Fruit fly (Drosophila melanogaster) S2 (cell line): ENCODE measurements around the gene pall.

ENCODE experiments used
- CG8478 ChIP-seq: fragments of >200 bp; optimal IDR thresholded peaks from 2 replicates; lab custom pipeline; 2018
- CTCF ChIP-seq, 2 experiments: fragments of >200 bp; optimal IDR thresholded peaks; 2 replicates each; lab custom pipeline; 2018

Gene pall

DNA sequence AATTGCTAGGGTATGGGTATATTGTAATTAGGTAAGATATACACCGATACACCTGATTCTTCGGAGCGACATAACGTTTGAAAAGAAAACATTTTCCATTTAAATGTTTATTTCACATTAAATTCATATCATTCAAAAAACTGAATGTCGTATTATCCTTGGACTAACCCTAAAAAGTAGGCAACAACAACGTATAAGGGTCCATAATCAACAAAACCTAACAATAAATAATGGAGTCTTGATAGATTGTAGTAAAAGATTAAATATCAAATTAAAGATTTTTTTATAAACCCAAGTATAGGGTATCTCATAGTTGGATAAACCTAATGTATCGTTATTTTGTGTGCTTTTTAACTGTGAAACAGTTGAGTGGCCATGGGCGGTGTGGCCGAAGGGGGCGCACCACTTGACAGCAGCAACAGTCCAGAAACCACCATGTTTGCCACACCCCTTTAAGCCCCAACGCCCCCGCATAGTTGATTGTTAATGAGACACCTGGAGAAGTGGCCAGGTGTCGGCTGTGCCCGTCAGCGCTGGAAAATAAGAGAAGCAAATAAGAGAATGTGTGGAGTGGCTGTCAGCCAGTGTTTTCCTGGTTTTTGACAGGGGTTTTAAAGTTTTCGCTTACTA lies 19.2 kb downstream of the pall start:
- no peak for TF ChIP-seq CTCF (optimal IDR thresholded peaks at IDR 0.05; lab: Kevin White, UChicago)
- no peak for TF ChIP-seq CG8478 (lab: Kevin White, UChicago)

DNA sequence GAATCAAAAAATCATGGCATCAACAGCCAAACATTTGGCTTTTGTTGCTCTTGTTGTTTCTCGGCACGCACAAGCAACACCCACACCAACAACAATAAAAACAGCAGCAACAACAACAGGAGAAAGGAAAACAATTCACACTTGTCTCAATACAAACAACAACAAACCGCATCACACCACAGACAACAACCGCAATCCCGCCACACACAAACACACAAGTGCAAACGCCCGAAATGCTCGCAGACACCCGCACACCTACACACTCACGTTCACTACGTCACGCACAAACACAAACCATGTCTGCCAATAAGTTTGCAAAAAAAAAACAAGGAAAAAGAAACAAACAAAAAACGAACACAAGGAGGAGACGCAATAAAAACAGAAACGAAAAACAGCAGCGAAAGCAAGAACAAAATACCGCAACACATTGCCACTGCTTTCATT lies 19.8 kb downstream of the pall start:
- TF ChIP-seq CG8478 (lab: Kevin White, UChicago) (no peak), CTCF (optimal IDR thresholded peaks at IDR 0.05; lab: Kevin White, UChicago) (no peak)

DNA sequence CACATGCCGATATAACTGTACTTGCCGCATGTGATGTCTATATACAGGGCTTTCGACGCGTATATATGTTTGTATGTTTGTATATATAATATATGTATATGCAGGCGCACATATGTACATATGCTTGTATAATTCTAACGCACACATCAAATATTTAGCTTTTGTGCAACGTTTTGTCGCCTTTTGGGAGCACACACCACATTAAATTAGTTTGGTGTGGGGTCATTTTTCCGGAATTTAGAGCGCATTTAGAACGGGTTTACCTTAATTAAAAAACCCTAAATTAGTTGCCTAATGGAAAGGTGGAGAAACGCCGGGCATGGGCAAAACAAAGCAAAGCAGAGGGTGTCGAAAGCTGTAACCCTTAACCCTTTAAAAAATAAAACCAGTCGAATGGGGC lies 20.3 kb downstream of the pall start:
- TF ChIP-seq CG8478 (lab: Kevin White, UChicago) (no peak), CTCF (optimal IDR thresholded peaks at IDR 0.05; lab: Kevin White, UChicago) (no peak)

DNA sequence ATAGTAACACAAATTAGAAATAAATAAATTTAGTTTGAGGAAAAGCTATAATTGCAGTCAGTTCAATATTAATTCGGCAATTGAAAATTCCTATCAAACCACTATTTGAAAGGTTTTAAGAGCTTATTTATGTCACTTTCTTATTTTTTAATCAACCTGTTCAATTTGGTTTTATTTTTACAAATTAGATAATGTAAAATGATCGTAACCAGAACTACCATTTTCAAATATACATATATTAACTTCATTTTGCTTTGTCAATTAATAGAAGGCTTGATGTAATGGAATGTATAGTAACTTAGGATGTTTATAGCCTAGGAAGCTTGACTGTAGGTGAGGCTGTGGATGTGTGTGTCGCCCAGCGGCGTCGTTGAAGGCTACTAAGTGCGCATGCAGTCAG lies 21.0 kb downstream of the pall start:
- TF ChIP-seq CG8478 (lab: Kevin White, UChicago), result no peak
- no peak for TF ChIP-seq CTCF (optimal IDR thresholded peaks at IDR 0.05; lab: Kevin White, UChicago)

DNA sequence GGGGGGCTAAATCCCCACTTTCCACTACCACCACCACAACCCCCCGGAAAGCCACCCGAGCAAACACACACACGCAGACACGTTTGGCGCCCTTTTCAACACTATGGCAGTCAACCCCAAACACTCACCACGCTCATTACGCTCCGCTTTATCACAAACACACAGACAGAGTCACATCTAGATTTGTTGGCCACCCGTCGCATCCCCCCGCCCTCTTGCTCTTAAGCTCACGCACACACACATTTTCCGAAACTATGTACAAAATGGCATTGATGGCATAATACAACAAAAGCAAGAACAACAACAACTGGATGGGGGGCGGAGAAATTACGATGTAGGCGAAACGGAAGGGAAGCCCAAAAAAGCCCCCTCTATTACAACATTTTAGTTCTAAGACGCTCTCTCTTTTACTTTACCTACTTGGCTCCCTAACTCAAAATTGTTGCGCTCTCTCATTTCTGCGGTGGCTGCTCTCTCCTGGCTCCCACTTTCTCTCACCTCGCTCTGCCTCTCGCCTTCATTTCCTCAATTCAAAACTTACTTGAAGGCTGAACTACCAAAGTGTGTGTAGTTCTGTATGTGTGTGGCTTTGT lies 21.8 kb downstream of the pall start:
- TF ChIP-seq CG8478 (lab: Kevin White, UChicago) (no peak), CTCF (optimal IDR thresholded peaks at IDR 0.05; lab: Kevin White, UChicago) (no peak)

DNA sequence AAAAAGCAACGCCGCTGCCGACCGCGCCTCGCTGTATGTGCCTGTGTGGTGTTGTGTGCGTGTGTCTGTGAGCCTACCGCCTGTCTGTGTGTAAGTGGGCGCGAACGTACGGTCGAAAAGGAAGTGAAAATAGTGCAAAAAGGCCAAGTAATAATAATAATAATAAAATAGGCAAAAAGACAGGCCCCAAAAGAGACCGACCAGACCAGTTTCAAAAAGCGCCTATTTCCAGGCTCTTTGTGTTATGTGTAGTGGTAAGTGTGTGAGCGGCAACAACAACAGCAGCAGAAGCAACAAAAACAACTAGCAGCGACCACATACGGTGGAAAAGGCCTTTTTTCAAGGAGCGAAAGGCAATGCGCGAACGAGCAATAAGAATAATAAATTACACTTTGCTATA lies 24.8 kb downstream of the pall start:
- TF ChIP-seq CG8478 (lab: Kevin White, UChicago) (no peak), CTCF (optimal IDR thresholded peaks at IDR 0.05; lab: Kevin White, UChicago) (no peak)

DNA sequence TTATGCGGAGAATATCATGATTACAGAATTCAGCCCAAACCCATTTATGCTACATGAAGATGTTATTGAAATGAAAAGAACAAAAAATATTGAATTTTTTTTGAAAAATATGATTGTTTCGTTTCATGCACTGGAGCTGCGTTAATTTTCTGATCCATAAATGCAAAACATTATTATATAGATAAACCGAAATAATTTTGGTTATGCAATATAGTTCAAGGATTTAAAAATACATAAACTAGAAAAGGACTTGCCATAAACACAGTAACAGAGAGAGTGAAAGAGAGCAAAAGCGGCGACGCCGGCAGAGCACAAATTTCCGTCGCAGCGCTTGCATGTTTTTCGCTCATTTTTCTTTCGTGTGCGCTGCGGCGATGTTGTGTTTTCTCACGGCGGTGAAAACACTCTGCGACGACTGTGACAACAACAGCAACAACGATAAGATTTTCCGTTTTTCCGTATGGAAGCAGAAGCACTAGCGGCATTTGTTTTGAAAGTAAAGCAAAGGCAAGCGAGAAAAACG lies 25.3 kb downstream of the pall start:
- TF ChIP-seq CTCF (optimal IDR thresholded peaks at IDR 0.05; lab: Kevin White, UChicago), result no peak
- TF ChIP-seq CG8478 (lab: Kevin White, UChicago), result no peak

DNA sequence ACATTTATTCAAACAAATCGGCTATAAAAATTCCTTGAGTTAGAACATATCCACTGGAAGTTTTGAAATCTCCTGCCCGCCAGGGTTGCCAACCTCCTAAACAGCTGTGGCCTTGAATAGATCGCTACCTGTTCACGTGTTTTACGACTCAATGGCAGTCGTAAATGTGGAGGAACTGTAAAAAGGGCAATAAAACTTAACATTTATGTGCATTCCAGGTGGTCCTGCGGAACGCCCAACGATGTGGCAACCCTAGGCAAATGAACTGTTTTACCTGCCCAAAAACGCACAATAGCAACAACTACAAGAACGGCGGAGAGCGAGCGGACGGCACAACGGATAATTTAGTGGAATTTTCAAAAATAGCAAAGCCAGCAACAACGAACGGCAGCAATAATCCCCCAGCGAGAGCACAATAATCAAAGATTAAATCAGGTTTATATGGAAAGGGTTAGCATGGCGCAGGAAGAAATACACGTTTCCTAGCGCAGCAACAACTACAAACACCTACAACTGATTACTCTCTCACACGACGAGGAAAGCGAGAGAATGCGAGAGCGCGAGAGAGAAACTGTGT lies 25.8 kb downstream of the pall start:
- TF ChIP-seq CTCF (optimal IDR thresholded peaks at IDR 0.05; lab: Kevin White, UChicago) (no peak), CG8478 (lab: Kevin White, UChicago) (no peak)

DNA sequence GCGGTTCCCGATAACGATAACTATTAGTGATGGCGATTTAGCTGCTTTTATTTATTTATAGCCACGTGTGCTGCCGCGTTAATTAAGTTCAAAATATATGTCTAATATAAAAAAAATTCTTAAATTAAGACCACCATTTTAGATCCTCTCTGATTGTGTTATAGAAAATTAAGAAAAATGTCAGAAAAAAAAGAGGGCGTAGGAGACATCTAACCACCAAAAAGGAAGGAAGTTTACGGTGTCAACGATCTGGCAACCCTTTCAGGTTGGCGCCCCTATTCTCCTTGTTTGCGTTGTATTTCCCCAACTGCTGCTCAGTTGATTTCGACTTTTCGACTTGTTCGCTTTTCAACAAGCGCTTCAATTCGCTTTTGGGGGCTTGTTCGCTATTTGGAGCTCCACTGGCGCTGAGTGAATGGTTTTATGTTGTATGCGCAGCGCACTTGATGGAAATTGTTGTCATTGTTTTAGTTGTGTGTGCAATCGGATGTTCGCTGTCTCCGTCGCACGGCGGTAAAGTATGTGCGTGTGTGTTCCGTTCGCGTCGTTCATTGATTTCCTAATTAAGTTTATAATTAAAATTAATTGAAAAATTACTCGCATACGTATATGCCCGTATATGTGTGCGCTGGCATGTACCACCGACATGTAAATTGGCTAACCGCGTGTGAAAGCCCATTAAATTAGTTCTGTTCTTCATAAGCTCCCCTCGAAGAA lies 26.7 kb downstream of the pall start, which contains the start of the genes CG3434 and CG44838:
Gene CG3434, minus strand, starts transcription at position 25 of the 717 bp plus-strand sequence.
Gene CG44838, plus strand, starts transcription at position 276 of the 717 bp plus-strand sequence.
- TF ChIP-seq CG8478 (lab: Kevin White, UChicago), result no peak
- peak in 1 of 2 experiments; percentile 20 for TF ChIP-seq CTCF (optimal IDR thresholded peaks at IDR 0.05; lab: Kevin White, UChicago)

DNA sequence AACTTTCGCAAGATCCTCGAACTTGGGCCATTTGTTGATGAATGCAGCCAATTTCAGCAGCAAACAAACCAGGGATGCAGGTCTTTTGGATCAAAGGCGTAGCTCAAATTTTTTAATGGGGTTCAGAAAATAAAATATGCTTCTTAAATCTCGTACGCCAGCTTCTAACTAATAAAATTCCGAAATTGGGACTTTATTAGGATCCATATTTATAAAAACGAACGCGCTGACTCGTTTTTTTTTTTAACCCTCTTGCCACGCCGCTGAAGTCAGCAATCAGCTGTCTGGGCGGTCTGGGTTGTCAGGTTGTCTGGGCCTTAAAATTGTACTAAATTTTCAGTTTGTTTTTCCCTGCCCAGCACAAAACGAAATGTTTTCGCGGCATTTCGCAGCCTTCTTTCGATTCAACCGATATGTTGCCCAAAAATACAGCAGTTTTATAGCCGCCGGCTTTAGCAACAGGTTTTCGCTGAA lies 29.9 kb downstream of the pall start, which contains the start of gene CG3437:
Gene CG3437, minus strand, starts transcription at position 51 of the 474 bp plus-strand sequence.
- no peak for TF ChIP-seq CG8478 (lab: Kevin White, UChicago)
- TF ChIP-seq CTCF (optimal IDR thresholded peaks at IDR 0.05; lab: Kevin White, UChicago), result no peak

DNA sequence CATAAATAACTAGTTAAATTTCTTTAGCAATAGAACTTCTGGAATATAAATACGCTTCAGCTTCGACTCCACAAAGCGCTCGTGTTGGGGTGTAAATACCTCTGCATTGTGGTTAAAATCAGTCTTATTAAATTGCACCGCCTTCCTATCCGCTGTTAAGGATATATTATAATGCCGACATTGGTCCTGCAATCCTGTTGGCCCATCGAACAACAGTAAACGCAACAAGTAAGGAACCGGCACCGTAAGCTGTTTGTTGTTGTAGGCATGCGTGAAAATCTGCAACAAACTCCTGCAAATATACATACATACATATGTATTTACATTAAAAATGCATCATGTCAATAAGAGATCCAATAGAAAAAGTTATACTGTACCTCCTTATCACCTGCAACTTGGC lies 31.2 kb downstream of the pall start:
- TF ChIP-seq CG8478 (lab: Kevin White, UChicago) (no peak), CTCF (optimal IDR thresholded peaks at IDR 0.05; lab: Kevin White, UChicago) (no peak)

DNA sequence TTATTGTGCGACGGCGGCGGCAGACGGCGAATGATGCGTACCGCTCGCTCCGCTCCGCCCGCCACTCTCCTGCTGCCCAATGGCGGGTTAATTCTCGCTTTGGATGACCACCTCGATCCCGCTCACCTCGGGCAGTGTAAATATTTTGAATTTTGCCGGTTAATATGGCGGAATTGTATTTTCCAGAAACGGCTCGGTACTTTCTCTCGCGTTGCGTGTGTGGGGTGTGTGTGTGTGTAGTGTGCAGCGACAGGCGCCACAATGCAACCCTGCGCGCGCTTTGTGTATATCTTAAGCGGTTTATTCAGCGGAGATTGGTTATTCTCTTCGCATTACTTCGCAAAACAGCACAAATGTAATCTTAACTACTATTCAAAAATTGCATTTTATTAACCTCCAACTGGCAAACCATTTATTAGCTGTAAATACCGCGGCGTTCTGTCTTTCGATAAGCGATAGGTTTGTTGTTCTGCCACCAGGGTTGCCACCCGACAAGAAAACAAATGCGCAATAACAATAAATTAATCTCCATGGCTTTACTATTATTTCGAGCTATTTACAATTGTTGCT lies 31.7 kb downstream of the pall start, which contains the start of the genes phol and CG3552:
Gene phol, minus strand, starts transcription at position 463 of the 570 bp plus-strand sequence.
Gene CG3552, plus strand, starts transcription at position 500 of the 570 bp plus-strand sequence.
- TF ChIP-seq CG8478 (lab: Kevin White, UChicago) (no peak), CTCF (optimal IDR thresholded peaks at IDR 0.05; lab: Kevin White, UChicago) (peak in 1 of 2 experiments; percentile 23)

DNA sequence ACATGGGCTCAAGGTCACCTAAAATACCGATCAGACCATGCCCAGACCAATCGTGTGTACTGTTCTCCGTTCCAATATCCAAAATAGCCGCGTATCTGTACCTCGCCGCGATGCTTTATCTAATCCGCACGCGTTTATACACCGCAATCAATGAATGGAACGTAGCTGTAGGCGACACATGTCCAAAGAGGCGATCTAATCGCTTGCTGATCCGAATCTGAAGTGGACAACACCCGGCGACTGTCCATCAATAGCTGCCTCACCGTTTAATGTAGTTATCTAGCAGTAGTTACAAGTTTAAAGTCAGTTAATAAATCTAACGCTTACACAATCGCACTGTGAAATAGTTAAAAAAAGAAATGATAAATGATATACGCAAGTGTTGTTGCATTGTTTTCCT lies 35.2 kb downstream of the pall start:
- TF ChIP-seq CG8478 (lab: Kevin White, UChicago), result no peak
- no peak for TF ChIP-seq CTCF (optimal IDR thresholded peaks at IDR 0.05; lab: Kevin White, UChicago)
